Worm (Caenorhabditis elegans): Measurements from ENCODE around the gene ZC395.4.

ce11 chrIII:5264813-5265212, 5.1 kb upstream of the ZC395.4 start, which contains the start of gene gro-1:
- no peak for TF ChIP-seq hlh-4 (tag; optimal IDR thresholded peaks at IDR 0.05)
- TF ChIP-seq lir-3 (tag; optimal IDR thresholded peaks at IDR 0.05; ENCODE audit: poor library complexity) = no peak
- no peak for TF ChIP-seq ztf-11 (tag; optimal IDR thresholded peaks at IDR 0.05)
- no peak for TF ChIP-seq egl-27 (tag; optimal IDR thresholded peaks at IDR 0.05)
- TF ChIP-seq pag-3 (tag; optimal IDR thresholded peaks at IDR 0.05; ENCODE audit: borderline replicate concordance, insufficient read depth) = no peak
- no peak for TF ChIP-seq fkh-10 (GFP tag; optimal IDR thresholded peaks at IDR 0.05)
- TF ChIP-seq nhr-12 (tag; optimal IDR thresholded peaks at IDR 0.05) = no peak
- no peak for TF ChIP-seq nhr-77 (tag; optimal IDR thresholded peaks at IDR 0.05)
- TF ChIP-seq unc-30 (tag; optimal IDR thresholded peaks at IDR 0.05) = no peak
- TF ChIP-seq jun-1 (tag; optimal IDR thresholded peaks at IDR 0.05) = no peak
- no peak for TF ChIP-seq mdl-1 (tag; optimal IDR thresholded peaks at IDR 0.05)
- no peak for TF ChIP-seq mep-1 (tag; optimal IDR thresholded peaks at IDR 0.05)
- no peak for TF ChIP-seq ama-1 (optimal IDR thresholded peaks at IDR 0.05)
